Worm (Caenorhabditis elegans) whole organism, late embryonic: ENCODE data around the gene Y49E10.29.

Source experiments
- ceh-18 ChIP-seq: sonication (generic microtip); optimal IDR thresholded peaks from 2 replicates; lab custom pipeline; 2016; ENCODE audit warnings: missing genetic modification characterization, missing compliant biosample characterization
- dve-1 ChIP-seq: sonication (generic microtip); optimal IDR thresholded peaks from 2 replicates; lab custom pipeline; 2017; ENCODE audit warnings: antibody characterized with exemption, mild to moderate bottlenecking, missing genetic modification characterization, missing compliant biosample characterization
- lin-11 ChIP-seq: fragments of 200-800 bp; sonication (Bioruptor generic); optimal IDR thresholded peaks from 2 replicates; lab custom pipeline; 2018; ENCODE audit warnings: mild to moderate bottlenecking, missing genetic modification characterization, missing compliant biosample characterization
- mec-3 ChIP-seq: sonication (generic microtip); optimal IDR thresholded peaks from 2 replicates; lab custom pipeline; 2016; ENCODE audit warnings: borderline replicate concordance, missing genetic modification characterization, missing compliant biosample characterization
- nhr-11 ChIP-seq: fragments of 150-350 bp; optimal IDR thresholded peaks from 2 replicates; lab custom pipeline; 2014; ENCODE audit warnings: missing biosample characterization, missing genetic modification characterization
- npax-4 ChIP-seq: sonication (generic microtip); optimal IDR thresholded peaks from 2 replicates; lab custom pipeline; 2016; ENCODE audit warnings: missing genetic modification characterization, missing compliant biosample characterization
- pqm-1 ChIP-seq: sonication (generic microtip); optimal IDR thresholded peaks from 2 replicates; lab custom pipeline; 2016; ENCODE audit warnings: missing genetic modification characterization, missing compliant biosample characterization
- tbx-2 ChIP-seq: sonication (generic microtip); optimal IDR thresholded peaks from 2 replicates; lab custom pipeline; 2016; ENCODE audit warnings: missing genetic modification characterization, missing compliant biosample characterization

DNA sequence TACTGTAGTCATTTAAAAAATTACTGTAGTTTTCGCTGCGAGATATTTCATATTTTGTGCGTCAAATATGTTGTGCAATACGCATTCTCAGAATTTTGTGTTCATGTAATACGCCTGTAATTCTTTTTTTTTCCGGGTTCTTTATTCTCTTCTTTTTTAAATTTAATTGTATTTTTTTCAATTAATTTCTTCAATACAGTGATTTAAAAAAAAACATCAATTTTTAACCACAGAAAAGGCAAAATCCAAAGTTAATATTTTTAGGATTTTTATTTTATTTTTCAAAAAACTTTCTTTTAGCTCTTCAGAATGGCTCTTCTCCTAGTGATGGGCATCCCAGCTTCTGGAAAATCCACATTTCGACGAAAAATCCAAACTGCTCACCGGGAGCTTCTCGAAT lies 2.7 kb upstream of the Y49E10.29 start, which contains the start of gene pstk-1:
- TF ChIP-seq lin-11 (tag; lab: Kevin White, UChicago) (no peak), ceh-18 (tag; lab: Kevin White, UChicago) (no peak), npax-4 (no peak), pqm-1 (tag; lab: Kevin White, UChicago) (no peak), nhr-11 (no peak), mec-3 (tag; lab: Kevin White, UChicago) (no peak), dve-1 (no peak), tbx-2 (tag; lab: Kevin White, UChicago) (no peak)
